Worm (Caenorhabditis elegans): Measurements from ENCODE around the gene F35H8.12.

DNA sequence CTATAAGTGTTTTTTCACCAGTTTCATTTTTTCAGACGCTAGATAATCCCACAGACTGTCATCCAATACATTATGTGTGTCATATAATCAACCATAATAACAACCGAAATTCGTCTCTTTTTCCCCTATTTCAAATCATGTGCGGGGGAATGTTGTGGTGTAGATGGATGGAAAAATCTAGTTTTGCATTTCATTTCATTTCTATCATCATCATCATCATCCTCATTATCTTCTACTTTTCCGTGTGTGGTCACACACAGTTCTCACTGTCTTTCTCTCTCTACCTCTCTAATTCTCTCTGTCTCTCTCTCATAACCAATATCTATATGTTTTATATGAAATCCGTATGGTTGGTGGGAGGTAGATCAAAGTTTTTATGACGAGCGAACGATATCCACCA, 21.8 kb downstream of the F35H8.12 start:
- TF ChIP-seq ztf-4 (tag; optimal IDR thresholded peaks at IDR 0.05): no peak
- TF ChIP-seq nhr-11 (tag; optimal IDR thresholded peaks at IDR 0.05): no peak
- TF ChIP-seq pqm-1 (tag; optimal IDR thresholded peaks at IDR 0.05): no peak
- no peak for TF ChIP-seq elt-1 (tag; optimal IDR thresholded peaks at IDR 0.05)
- TF ChIP-seq pha-4 (tag; optimal IDR thresholded peaks at IDR 0.05): no peak
- TF ChIP-seq nfya-1 (tag; optimal IDR thresholded peaks at IDR 0.05; ENCODE audit: insufficient read depth): no peak
- no peak for TF ChIP-seq ama-1 (optimal IDR thresholded peaks at IDR 0.05)
- no peak for TF ChIP-seq ztf-11 (tag; optimal IDR thresholded peaks at IDR 0.05)
- TF ChIP-seq nhr-67 (tag; optimal IDR thresholded peaks at IDR 0.05): no peak
- TF ChIP-seq fkh-10 (GFP tag; optimal IDR thresholded peaks at IDR 0.05): no peak
- TF ChIP-seq daf-12 (tag; optimal IDR thresholded peaks at IDR 0.05): no peak
- TF ChIP-seq aly-2 (tag; optimal IDR thresholded peaks at IDR 0.05): no peak
- no peak for TF ChIP-seq nhr-237 (tag; optimal IDR thresholded peaks at IDR 0.05)
